Worm (Caenorhabditis elegans) whole organism, midembryonic: ENCODE data around the gene taf-11.1.

ENCODE experiments used
- T22C8.4 ChIP-seq: fragments of 200-800 bp; sonication (Bioruptor generic); IDR thresholded peaks from 2 replicates; pipeline ENCODE4 v1.3.6; 2022; ENCODE audit warnings: missing genetic modification characterization, missing compliant biosample characterization
- flt-1 ChIP-seq: fragments of 200-800 bp; sonication (Bioruptor generic); IDR thresholded peaks from 2 replicates; pipeline ENCODE4 v1.3.6; 2022; ENCODE audit warnings: missing genetic modification characterization, missing compliant biosample characterization
- klf-2 ChIP-seq: fragments of 200-800 bp; sonication (Bioruptor generic); conservative IDR thresholded peaks from 2 replicates; pipeline ENCODE4 v1.3.6; 2022; ENCODE audit warnings: missing genetic modification reagents, missing genetic modification characterization, missing compliant biosample characterization
- med-1 ChIP-seq: sonication (generic microtip); optimal IDR thresholded peaks from 2 replicates; lab custom pipeline; 2017; ENCODE audit warnings: missing genetic modification characterization, mild to moderate bottlenecking, missing compliant biosample characterization, antibody characterized with exemption, missing genetic modification reagents; ENCODE audit not compliant: insufficient read depth
- ref-1 ChIP-seq: fragments of 200-800 bp; sonication (Bioruptor generic); conservative IDR thresholded peaks from 2 replicates; pipeline ENCODE4 v1.3.6; 2022; ENCODE audit warnings: missing genetic modification reagents, missing genetic modification characterization, missing compliant biosample characterization
- tab-1 ChIP-seq: fragments of 200-800 bp; sonication (Bioruptor generic); IDR thresholded peaks from 2 replicates; pipeline ENCODE4 v1.3.6; 2022; ENCODE audit warnings: missing genetic modification characterization, missing compliant biosample characterization
- ztf-23 ChIP-seq: fragments of 200-800 bp; sonication (Bioruptor generic); IDR thresholded peaks from 2 replicates; pipeline ENCODE4 v1.3.6; 2022; ENCODE audit warnings: missing genetic modification reagents, missing genetic modification characterization, missing compliant biosample characterization

DNA sequence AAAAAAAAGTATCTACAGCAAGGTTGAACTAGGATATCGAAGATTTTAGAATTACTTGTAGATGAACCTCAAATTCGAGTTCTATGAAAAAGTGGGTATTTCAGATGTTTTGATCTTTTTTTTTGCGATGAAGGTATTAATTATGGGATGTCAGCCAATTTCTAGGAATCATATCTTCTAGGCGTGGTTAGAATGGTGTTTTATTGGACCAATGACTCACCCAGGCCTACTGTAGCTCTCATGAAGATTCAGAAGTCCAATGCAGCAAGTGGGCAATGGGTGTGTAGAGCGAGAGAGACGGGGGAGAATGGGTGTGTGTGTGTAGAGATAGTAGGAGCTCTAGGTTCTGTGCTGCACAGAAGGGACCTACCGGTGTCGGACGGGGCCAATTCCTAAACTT is 32.8 kb upstream of the taf-11.1 start:
- TF ChIP-seq ztf-23 (0 out of 2 replicates have a peak, but pooled peaks have one; percentile 26), med-1 (GFP tag; lab: Kevin White, UChicago) (no peak), flt-1 (GFP tag; lab: Robert Waterston, UW) (0 out of 2 replicates have a peak, but pooled peaks have one; percentile 17), klf-2 (GFP tag; lab: Robert Waterston, UW) (no peak), tab-1 (no peak), ref-1 (GFP tag; lab: Robert Waterston, UW) (no peak), T22C8.4 (GFP tag; lab: Robert Waterston, UW) (no peak)
